Fruit fly (Drosophila melanogaster): ENCODE results near the gene CG32547.

The CG32547 gene

dm6 chrX:18467881-18468280, 11.4 kb downstream of the CG32547 start (continued):
- TF ChIP-seq lilli (GFP tag; optimal IDR thresholded peaks at IDR 0.05) = peak; percentile 42
- no peak for TF ChIP-seq CG7786 (GFP tag; optimal IDR thresholded peaks at IDR 0.05)
- no peak for TF ChIP-seq ro (GFP tag; IDR thresholded peaks at IDR 0.05)
- TF ChIP-seq dysf (GFP tag; IDR thresholded peaks at IDR 0.05) = peak; percentile 51
- no peak for TF ChIP-seq C15 (GFP tag; IDR thresholded peaks at IDR 0.05)
- TF ChIP-seq cato (GFP tag; optimal IDR thresholded peaks at IDR 0.05; ENCODE audit: borderline replicate concordance) = no peak
- peak; percentile 54 for TF ChIP-seq Ptx1 (GFP tag; IDR thresholded peaks at IDR 0.05)
- peak; percentile 60; the same call in 1 of the 3 replicates for TF ChIP-seq CG11456 (GFP tag; IDR thresholded peaks at IDR 0.05)
- TF ChIP-seq CG14441 (GFP tag; IDR thresholded peaks at IDR 0.05) = peak; percentile 48; the same call in 1 of the 2 replicates
- TF ChIP-seq CG6175 (GFP tag; IDR thresholded peaks at IDR 0.05) = no peak
- peak; percentile 42 for TF ChIP-seq Atf6 (GFP tag; IDR thresholded peaks at IDR 0.05)
- TF ChIP-seq Hmr (GFP tag; optimal IDR thresholded peaks at IDR 0.05) = peak; percentile 48
- peak; percentile 46 for TF ChIP-seq lmd (GFP tag; IDR thresholded peaks at IDR 0.05)
- peak; percentile 17 for TF ChIP-seq CG12391 (tag; optimal IDR thresholded peaks at IDR 0.05)
- TF ChIP-seq hkb (optimal IDR thresholded peaks at IDR 0.05) = no peak
- peak; percentile 60 for TF ChIP-seq hkb (GFP tag; IDR thresholded peaks at IDR 0.05)
- TF ChIP-seq sisA (GFP tag; IDR thresholded peaks at IDR 0.05) = peak; percentile 33; the same call in 1 of the 2 replicates
- no peak for TF ChIP-seq mam (GFP tag; optimal IDR thresholded peaks at IDR 0.05)
- peak; percentile 62 for TF ChIP-seq Rfx (GFP tag; IDR thresholded peaks at IDR 0.05)
- TF ChIP-seq CG3065 (GFP tag; optimal IDR thresholded peaks at IDR 0.05) = no peak
- no peak for TF ChIP-seq hbn (GFP tag; IDR thresholded peaks at IDR 0.05; ENCODE audit: partially characterized antibody)
- no peak for TF ChIP-seq chm (GFP tag; IDR thresholded peaks at IDR 0.05)
- no peak for TF ChIP-seq so (GFP tag; IDR thresholded peaks at IDR 0.05)
- TF ChIP-seq CG3281 (GFP tag; optimal IDR thresholded peaks at IDR 0.05) = peak; percentile 32
- peak; percentile 7 for TF ChIP-seq CG1602 (GFP tag; optimal IDR thresholded peaks at IDR 0.05)
- no peak for TF ChIP-seq Sin3A (optimal IDR thresholded peaks at IDR 0.05)
- TF ChIP-seq sima (GFP tag; optimal IDR thresholded peaks at IDR 0.05) = no peak
- TF ChIP-seq CG4617 (GFP tag; optimal IDR thresholded peaks at IDR 0.05; ENCODE audit: borderline replicate concordance) = no peak
- no peak for TF ChIP-seq pan (optimal IDR thresholded peaks at IDR 0.05)
- peak in 1 of 2 experiments; percentile 58 for TF ChIP-seq pan (GFP tag; optimal IDR thresholded peaks at IDR 0.05 in 1 of 2, IDR thresholded peaks at IDR 0.05 in 1 of 2)
- TF ChIP-seq zf30C (GFP tag; optimal IDR thresholded peaks at IDR 0.05) = no peak
- TF ChIP-seq CG18764 (GFP tag; optimal IDR thresholded peaks at IDR 0.05) = no peak
- TF ChIP-seq CG8290 (GFP tag; optimal IDR thresholded peaks at IDR 0.05) = no peak
- peak in 1 of 2 experiments; percentile 28 for TF ChIP-seq CG8290 (tag; optimal IDR thresholded peaks at IDR 0.05)
- TF ChIP-seq HHEX (GFP tag; optimal IDR thresholded peaks at IDR 0.05) = peak; percentile 29
- TF ChIP-seq Meics (GFP tag; optimal IDR thresholded peaks at IDR 0.05) = peak; percentile 50
- peak; percentile 62 for TF ChIP-seq lab (GFP tag; optimal IDR thresholded peaks at IDR 0.05)
- peak; percentile 24 for TF ChIP-seq Hand (GFP tag; optimal IDR thresholded peaks at IDR 0.05)
- peak; percentile 8 for TF ChIP-seq CoRest (tag; optimal IDR thresholded peaks at IDR 0.05)
- TF ChIP-seq Usf (GFP tag; optimal IDR thresholded peaks at IDR 0.05) = no peak
- peak; percentile 10 for TF ChIP-seq CG10209 (GFP tag; optimal IDR thresholded peaks at IDR 0.05)
- no peak for TF ChIP-seq D19A (tag; optimal IDR thresholded peaks at IDR 0.05)
- TF ChIP-seq sens (GFP tag) = peak; percentile 70
- peak; percentile 51 for TF ChIP-seq CG2678 (tag; optimal IDR thresholded peaks at IDR 0.05)
- TF ChIP-seq CG13424 (tag; optimal IDR thresholded peaks at IDR 0.05) = peak; percentile 13
- TF ChIP-seq scrt (GFP tag; optimal IDR thresholded peaks at IDR 0.05) = peak; percentile 28
- peak; percentile 49 for TF ChIP-seq CG10366 (GFP tag; IDR thresholded peaks at IDR 0.05)
- peak; percentile 12 for TF ChIP-seq CG17359 (tag; optimal IDR thresholded peaks at IDR 0.05)
- peak; percentile 17 for TF ChIP-seq CG15514 (GFP tag; optimal IDR thresholded peaks at IDR 0.05)
- TF ChIP-seq CG15269 (tag; optimal IDR thresholded peaks at IDR 0.05) = peak; percentile 26
- peak; percentile 25 for TF ChIP-seq CG1603 (tag; optimal IDR thresholded peaks at IDR 0.05)
- peak; percentile 14 for TF ChIP-seq bcd (GFP tag; optimal IDR thresholded peaks at IDR 0.05)

All from whole organism, embryonic.